Worm (Caenorhabditis elegans) whole organism, L2 larva: ENCODE measurements around the gene C39D10.5.
A peak's percentile ranks its signal among the peaks of the same experiment; 100 is the strongest.

Experiments used
- C34F6.9 ChIP-seq: fragments of 150-350 bp; optimal IDR thresholded peaks from 2 replicates; lab custom pipeline; 2014; ENCODE audit warnings: missing biosample characterization, missing genetic modification characterization
- F13H6.1 ChIP-seq: sonication (generic microtip); optimal IDR thresholded peaks from 2 replicates; lab custom pipeline; 2016; ENCODE audit warnings: missing genetic modification characterization, missing compliant biosample characterization
- R02D3.7 ChIP-seq: fragments of 150-350 bp; optimal IDR thresholded peaks from 2 replicates; lab custom pipeline; 2014; ENCODE audit warnings: missing biosample characterization, missing genetic modification characterization
- Y55F3AM.14 ChIP-seq: fragments of 200-800 bp; sonication (Bioruptor generic); optimal IDR thresholded peaks from 2 replicates; lab custom pipeline; 2018; ENCODE audit warnings: mild to moderate bottlenecking, missing genetic modification characterization, missing compliant biosample characterization
- aly-2 ChIP-seq: fragments of 150-350 bp; optimal IDR thresholded peaks from 2 replicates; lab custom pipeline; 2014; ENCODE audit warnings: missing biosample characterization, missing genetic modification characterization
- ama-1 ChIP-seq: fragments of 150-350 bp; optimal IDR thresholded peaks from 2 replicates; lab custom pipeline; 2018; ENCODE audit warnings: inconsistent platforms
- blmp-1 ChIP-seq: sonication (generic microtip); optimal IDR thresholded peaks from 2 replicates; lab custom pipeline; 2017; ENCODE audit warnings: missing genetic modification characterization, mild to moderate bottlenecking, missing compliant biosample characterization, antibody characterized with exemption, moderate library complexity; ENCODE audit not compliant: insufficient read depth
- dmd-4 ChIP-seq: sonication (generic microtip); optimal IDR thresholded peaks from 2 replicates; lab custom pipeline; 2017; ENCODE audit warnings: missing biosample characterization, missing genetic modification characterization
- egl-27 ChIP-seq: sonication (generic microtip); optimal IDR thresholded peaks from 3 replicates; lab custom pipeline; 2017; ENCODE audit warnings: missing biosample characterization, missing genetic modification reagents, missing genetic modification characterization
- fos-1 ChIP-seq: fragments of 150-350 bp; optimal IDR thresholded peaks from 2 replicates; lab custom pipeline; 2014; ENCODE audit warnings: missing biosample characterization, missing genetic modification characterization
- gmeb-1 ChIP-seq: fragments of 150-350 bp; optimal IDR thresholded peaks from 2 replicates; lab custom pipeline; 2014; ENCODE audit warnings: missing biosample characterization, missing genetic modification characterization
- lin-11 ChIP-seq: fragments of 150-350 bp; sonication (generic microtip); optimal IDR thresholded peaks from 2 replicates; lab custom pipeline; 2014; ENCODE audit warnings: missing biosample characterization, missing genetic modification characterization, inconsistent platforms, mixed read lengths
- lin-39 ChIP-seq: fragments of 150-350 bp; optimal IDR thresholded peaks from 2 replicates; lab custom pipeline; 2014; ENCODE audit warnings: missing biosample characterization, missing genetic modification reagents, missing genetic modification characterization
- lsy-2 ChIP-seq, 2 experiments: fragments of 150-350 bp in 1 of 2; sonication (generic microtip) in 1 of 2; optimal IDR thresholded peaks; 2 replicates each; lab custom pipeline; 2014 to 2017; ENCODE audit warnings: missing biosample characterization in 2 of 2, missing genetic modification characterization in 2 of 2
- mbf-1 ChIP-seq: sonication (generic microtip); optimal IDR thresholded peaks from 2 replicates; lab custom pipeline; 2017; ENCODE audit warnings: missing biosample characterization, missing genetic modification characterization
- mdl-1 ChIP-seq, 2 experiments: fragments of 150-350 bp in 1 of 2; sonication (generic microtip) in 1 of 2; optimal IDR thresholded peaks; 2 replicates each; lab custom pipeline; 2017; ENCODE audit warnings: missing biosample characterization in 2 of 2, missing genetic modification characterization in 2 of 2
- nhr-10 ChIP-seq: sonication (generic microtip); optimal IDR thresholded peaks from 2 replicates; lab custom pipeline; 2017; ENCODE audit warnings: missing biosample characterization, missing genetic modification characterization
- nhr-11 ChIP-seq: fragments of 150-350 bp; optimal IDR thresholded peaks from 2 replicates; lab custom pipeline; 2014; ENCODE audit warnings: missing biosample characterization, missing genetic modification characterization
- nhr-21 ChIP-seq: fragments of 150-350 bp; optimal IDR thresholded peaks from 2 replicates; lab custom pipeline; 2014; ENCODE audit warnings: missing biosample characterization, missing genetic modification characterization
- nhr-77 ChIP-seq: fragments of 150-350 bp; optimal IDR thresholded peaks from 2 replicates; lab custom pipeline; 2014; ENCODE audit warnings: missing biosample characterization, missing genetic modification characterization
- peb-1 ChIP-seq: fragments of 150-350 bp; optimal IDR thresholded peaks from 2 replicates; lab custom pipeline; 2014; ENCODE audit warnings: missing biosample characterization, missing genetic modification characterization
- sem-4 ChIP-seq: fragments of 150-350 bp; optimal IDR thresholded peaks from 2 replicates; lab custom pipeline; 2014; ENCODE audit warnings: missing biosample characterization, missing genetic modification reagents, missing genetic modification characterization
- sma-3 ChIP-seq: sonication (generic microtip); optimal IDR thresholded peaks from 2 replicates; lab custom pipeline; 2016; ENCODE audit warnings: missing genetic modification reagents, missing genetic modification characterization, missing compliant biosample characterization
- snpc-4 ChIP-seq: fragments of 150-350 bp; optimal IDR thresholded peaks from 2 replicates; lab custom pipeline; 2014; ENCODE audit warnings: missing biosample characterization, missing genetic modification characterization
- unc-39 ChIP-seq: fragments of 150-350 bp; optimal IDR thresholded peaks from 2 replicates; lab custom pipeline; 2014; ENCODE audit warnings: missing biosample characterization, missing genetic modification characterization
- unc-55 ChIP-seq: fragments of 150-350 bp; sonication (generic microtip); optimal IDR thresholded peaks from 3 replicates; lab custom pipeline; 2014; ENCODE audit warnings: missing biosample characterization, missing genetic modification reagents, missing genetic modification characterization
- unc-62 ChIP-seq: fragments of 150-350 bp; optimal IDR thresholded peaks from 2 replicates; lab custom pipeline; 2014; ENCODE audit warnings: missing biosample characterization, missing genetic modification reagents, missing genetic modification characterization
- ztf-1 ChIP-seq: fragments of 200-800 bp; sonication (Bioruptor generic); conservative IDR thresholded peaks from 2 replicates; pipeline ENCODE4 v1.3.6; 2022; ENCODE audit warnings: missing genetic modification characterization, missing compliant biosample characterization
- ztf-4 ChIP-seq: fragments of 150-350 bp; optimal IDR thresholded peaks from 2 replicates; lab custom pipeline; 2014; ENCODE audit warnings: missing biosample characterization, missing genetic modification characterization

C39D10.5 gene

DNA sequence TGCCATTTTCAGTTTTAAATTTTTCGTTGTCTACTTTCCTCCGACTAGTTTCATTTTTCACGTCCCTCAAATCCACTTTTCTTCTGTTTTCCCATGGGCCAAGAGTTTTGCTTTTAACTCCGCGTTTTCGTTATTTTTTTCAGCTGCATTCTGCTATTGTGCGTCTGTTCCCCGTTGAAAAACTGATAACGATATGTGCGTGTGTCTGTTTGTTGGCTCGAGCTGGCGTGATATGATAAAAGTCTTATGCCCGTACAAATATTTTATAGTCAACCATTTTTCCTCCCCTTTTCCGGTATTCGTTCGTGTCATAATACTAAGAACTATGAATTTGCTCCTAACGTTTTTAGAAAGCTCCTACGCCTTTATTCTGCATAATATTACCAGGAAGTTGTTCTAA lies 9.6 kb upstream of the C39D10.5 start:
- no peak for TF ChIP-seq sem-4
- TF ChIP-seq fos-1: peak; percentile 61
- TF ChIP-seq, all 48 proteins: peak for 1

DNA sequence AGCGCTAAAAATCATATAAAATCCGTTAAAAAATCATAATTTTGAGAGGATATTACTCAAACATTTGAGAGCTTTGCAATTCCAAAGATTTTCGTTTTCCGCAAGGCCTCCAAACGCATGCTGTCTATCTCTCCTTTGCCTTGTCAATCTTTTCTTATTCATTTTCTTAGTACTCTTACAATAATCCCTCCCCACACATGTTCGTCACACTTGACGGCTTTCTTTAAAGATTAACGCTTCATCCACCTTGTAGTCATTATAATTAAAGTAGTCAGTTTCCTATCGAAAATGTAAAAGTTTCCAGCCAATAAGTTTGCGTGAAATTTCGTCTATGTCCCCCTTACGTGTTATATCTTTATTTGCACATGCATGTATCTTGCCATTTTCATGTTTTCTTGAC lies 8.0 kb upstream of the C39D10.5 start:
- TF ChIP-seq snpc-4 (tag; lab: Kevin White, UChicago): no peak
- TF ChIP-seq peb-1 (tag; lab: Kevin White, UChicago): no peak
- TF ChIP-seq unc-55: no peak

DNA sequence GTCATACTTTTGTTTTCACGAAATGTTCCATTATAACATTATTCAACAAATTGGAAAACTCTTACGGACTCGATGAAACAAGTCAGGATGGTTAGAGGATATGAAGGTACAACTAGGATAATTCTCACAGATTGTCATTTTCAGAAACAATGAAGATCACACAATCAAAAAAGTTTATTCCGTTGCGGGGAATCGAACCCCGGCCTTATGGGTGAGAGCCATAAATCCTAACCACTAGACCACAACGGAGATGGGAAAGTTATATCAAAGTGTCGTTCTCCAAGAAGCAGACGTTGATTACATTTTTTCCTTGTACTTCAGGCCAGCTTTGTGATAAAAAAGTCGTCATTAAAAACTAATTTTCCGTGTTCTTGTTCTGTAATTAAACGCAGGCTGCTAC lies 5.9 kb upstream of the C39D10.5 start:
- TF ChIP-seq lin-39 (tag; lab: Kevin White, UChicago) (no peak), nhr-21 (tag; lab: Kevin White, UChicago) (peak; percentile 4)

DNA sequence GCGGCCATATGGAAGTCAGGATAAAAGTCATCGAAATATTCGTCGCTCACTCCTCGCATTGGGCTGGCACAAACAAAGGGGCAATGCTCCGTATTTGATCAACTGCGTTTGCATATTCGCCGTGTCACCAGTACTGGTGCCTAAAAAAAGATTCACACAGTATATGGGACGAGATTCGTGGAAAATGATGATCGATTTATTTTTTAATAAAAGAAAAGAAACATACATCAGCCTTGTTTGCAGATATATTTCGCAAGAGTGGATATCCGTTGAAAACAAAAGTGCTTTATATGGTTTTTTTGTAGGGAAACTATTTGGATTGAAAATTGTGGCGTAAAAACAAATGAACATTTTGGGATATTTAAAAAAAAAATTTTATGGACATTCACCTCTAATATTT lies 5.5 kb upstream of the C39D10.5 start, which contains the start of gene latd-1:
Gene latd-1 (minus strand): TSS at position 101 of the 400 bp plus-strand sequence.
- TF ChIP-seq aly-2 (tag; lab: Kevin White, UChicago): no peak
- TF ChIP-seq gmeb-1 (tag; lab: Kevin White, UChicago): no peak
- TF ChIP-seq ztf-1 (GFP tag; lab: Robert Waterston, UW): no peak
- TF ChIP-seq mdl-1 (tag; optimal IDR thresholded peaks at IDR 0.05; lab: Kevin White, UChicago): no peak

DNA sequence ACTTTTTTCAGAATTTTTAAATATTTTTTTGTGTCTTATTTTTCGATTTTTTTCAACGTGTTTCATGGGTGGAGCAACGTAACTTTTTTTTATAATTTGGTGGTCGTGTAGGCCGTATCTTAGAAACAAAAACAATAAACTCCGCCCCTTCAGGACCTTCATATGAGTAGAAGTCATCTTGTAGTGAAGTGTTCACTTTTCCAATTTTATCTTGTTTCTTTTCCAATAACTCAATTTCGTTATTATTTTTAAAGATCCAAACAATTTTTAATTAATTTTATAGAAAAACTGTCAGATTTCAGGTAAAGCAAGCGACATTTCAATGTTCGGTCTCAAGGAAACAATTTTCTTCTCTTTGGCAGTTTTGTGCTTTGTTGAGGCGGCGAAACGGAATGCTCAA lies 3.3 kb downstream of the C39D10.5 start, which contains the start of gene C39D10.2:
Gene C39D10.2 (plus strand): TSS at position 301 of the 400 bp plus-strand sequence.
- TF ChIP-seq lin-39 (tag; lab: Kevin White, UChicago): no peak
- TF ChIP-seq ama-1: no peak
- TF ChIP-seq lsy-2 (tag; optimal IDR thresholded peaks at IDR 0.05; lab: Kevin White, UChicago): no peak
- no peak for TF ChIP-seq lin-11 (tag; lab: Kevin White, UChicago)
- no peak for TF ChIP-seq peb-1 (tag; lab: Kevin White, UChicago)
- no peak for TF ChIP-seq unc-39 (tag; lab: Kevin White, UChicago)
- TF ChIP-seq C34F6.9 (tag; lab: Kevin White, UChicago): no peak
- no peak for TF ChIP-seq nhr-11 (tag; lab: Kevin White, UChicago)
- TF ChIP-seq F13H6.1 (tag; lab: Kevin White, UChicago): no peak
- no peak for TF ChIP-seq ztf-1 (GFP tag; lab: Robert Waterston, UW)
- no peak for TF ChIP-seq unc-62 (GFP tag; lab: Kevin White, UChicago)
- TF ChIP-seq dmd-4 (tag; lab: Kevin White, UChicago): no peak
- no peak for TF ChIP-seq sma-3 (GFP tag; lab: Kevin White, UChicago)
- no peak for TF ChIP-seq ztf-4 (tag; lab: Kevin White, UChicago)
- no peak for TF ChIP-seq blmp-1 (tag; lab: Kevin White, UChicago)
- TF ChIP-seq nhr-10 (tag; lab: Kevin White, UChicago): no peak
- TF ChIP-seq Y55F3AM.14 (GFP tag; lab: Kevin White, UChicago): no peak
- no peak for TF ChIP-seq mbf-1 (tag; lab: Kevin White, UChicago)
- no peak for TF ChIP-seq R02D3.7 (tag; lab: Kevin White, UChicago)
- TF ChIP-seq snpc-4 (tag; lab: Kevin White, UChicago): no peak

DNA sequence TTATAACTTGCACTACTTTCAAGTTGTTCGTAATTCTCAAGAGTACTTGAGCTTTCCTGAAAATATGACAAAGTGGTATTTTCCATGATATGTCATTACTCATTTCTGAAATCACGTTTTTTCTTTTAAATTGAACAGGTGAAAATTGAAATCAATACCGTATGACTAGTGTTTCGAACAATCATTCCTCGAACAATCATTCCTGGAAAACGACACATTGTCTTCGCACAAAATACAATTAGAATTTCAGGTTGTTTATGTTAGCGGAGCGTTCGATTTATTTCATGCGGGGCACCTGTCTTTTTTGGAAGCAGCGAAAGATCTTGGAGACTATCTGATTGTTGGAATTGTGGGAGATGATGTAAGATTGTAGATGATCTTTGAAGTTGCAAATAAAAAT lies 6.0 kb downstream of the C39D10.5 start:
- no peak for TF ChIP-seq sma-3 (GFP tag; lab: Kevin White, UChicago)

DNA sequence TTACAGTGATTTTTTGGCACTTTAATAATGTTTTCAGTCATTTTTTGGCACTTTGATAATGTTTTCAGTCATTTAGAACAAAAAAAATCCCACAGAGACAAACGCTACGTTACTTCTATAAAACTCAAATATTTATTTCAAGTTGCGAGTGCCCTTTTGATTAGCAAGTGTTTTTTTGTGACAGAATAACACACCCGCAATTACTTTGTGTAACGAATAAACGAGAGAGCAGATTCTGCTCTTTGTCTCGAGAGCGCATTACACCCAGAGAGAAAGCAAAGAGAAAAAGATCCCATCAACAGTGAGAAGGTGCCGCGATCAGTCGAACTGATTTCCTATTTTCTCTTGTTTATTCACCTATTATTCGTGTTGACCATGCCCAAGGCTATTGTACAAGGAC lies 8.2 kb downstream of the C39D10.5 start, which contains the start of gene pcyt-2.2:
Gene pcyt-2.2 (plus strand): TSS at position 301 of the 400 bp plus-strand sequence.
- TF ChIP-seq nhr-77 (tag; lab: Kevin White, UChicago) (no peak), egl-27 (tag; lab: Kevin White, UChicago) (no peak), blmp-1 (tag; lab: Kevin White, UChicago) (no peak), dmd-4 (tag; lab: Kevin White, UChicago) (no peak), unc-39 (tag; lab: Kevin White, UChicago) (no peak), lin-39 (tag; lab: Kevin White, UChicago) (no peak), sma-3 (GFP tag; lab: Kevin White, UChicago) (no peak)
